Worm (Caenorhabditis elegans) whole organism, L1 larva: ENCODE results near the gene Y70C5B.2.

ENCODE experiments used
- aly-2 ChIP-seq: fragments of 150-350 bp; optimal IDR thresholded peaks from 2 replicates; lab custom pipeline; 2014; ENCODE audit warnings: missing biosample characterization, missing genetic modification characterization
- blmp-1 ChIP-seq: fragments of 150-350 bp; optimal IDR thresholded peaks from 2 replicates; lab custom pipeline; 2014; ENCODE audit warnings: missing biosample characterization, missing genetic modification characterization
- ceh-8 ChIP-seq: fragments of 200-800 bp; sonication (Bioruptor generic); optimal IDR thresholded peaks from 2 replicates; lab custom pipeline; 2018; ENCODE audit warnings: mild to moderate bottlenecking, missing genetic modification characterization, moderate library complexity, missing compliant biosample characterization
- ceh-82 ChIP-seq, 3 experiments: fragments of 150-350 bp in 1 of 3; sonication (generic microtip) in 2 of 3; optimal IDR thresholded peaks; 2 replicates each; lab custom pipeline; 2014 to 2017; ENCODE audit warnings: missing biosample characterization in 3 of 3, missing genetic modification characterization in 3 of 3
- ces-1 ChIP-seq: fragments of 150-350 bp; optimal IDR thresholded peaks from 2 replicates; lab custom pipeline; 2014; ENCODE audit warnings: missing biosample characterization, missing genetic modification reagents, missing genetic modification characterization
- dpl-1 ChIP-seq, 3 experiments: fragments of 150-350 bp in 2 of 3; sonication (generic microtip) in 1 of 3; optimal IDR thresholded peaks; 2 replicates each; lab custom pipeline; 2014 to 2017; ENCODE audit warnings: missing biosample characterization in 3 of 3, missing genetic modification characterization in 3 of 3, missing genetic modification reagents in 3 of 3
- efl-1 ChIP-seq, 4 experiments: fragments of 150-350 bp; optimal IDR thresholded peaks in 3 of 4; peaks in 1 of 4; 1 replicate in 1 of 4; 2 replicates in 3 of 4; lab custom pipeline; 2014; ENCODE audit warnings: missing biosample characterization in 2 of 4, missing genetic modification characterization in 2 of 4, missing genetic modification reagents in 2 of 4
- egl-13 ChIP-seq: sonication (generic microtip); optimal IDR thresholded peaks from 2 replicates; lab custom pipeline; 2016; ENCODE audit warnings: missing genotype, missing genetic modification reagents, missing genetic modification characterization, missing compliant biosample characterization
- egl-27 ChIP-seq, 2 experiments: fragments of 150-350 bp in 1 of 2; sonication (generic microtip); optimal IDR thresholded peaks; 3 replicates each; lab custom pipeline; 2017 to 2018; ENCODE audit warnings: missing biosample characterization in 2 of 2, missing genetic modification characterization in 2 of 2, missing genetic modification reagents in 2 of 2
- ets-5 ChIP-seq: fragments of 200-800 bp; sonication (Bioruptor generic); IDR thresholded peaks from 2 replicates; pipeline ENCODE4 v1.3.6; 2022; ENCODE audit warnings: missing genetic modification characterization, missing compliant biosample characterization
- fkh-10 ChIP-seq: sonication (generic microtip); optimal IDR thresholded peaks from 2 replicates; lab custom pipeline; 2017; ENCODE audit warnings: missing biosample characterization, missing genetic modification reagents, missing genetic modification characterization
- fkh-8 ChIP-seq: sonication (generic microtip); optimal IDR thresholded peaks from 2 replicates; lab custom pipeline; 2016; ENCODE audit warnings: mild to moderate bottlenecking, missing genetic modification characterization, missing compliant biosample characterization
- irx-1 ChIP-seq: sonication (generic microtip); optimal IDR thresholded peaks from 2 replicates; lab custom pipeline; 2016; ENCODE audit warnings: missing genetic modification characterization, missing compliant biosample characterization
- isw-1 ChIP-seq: fragments of 200-800 bp; sonication (Bioruptor generic); IDR thresholded peaks from 2 replicates; pipeline ENCODE4 v1.3.6; 2022; ENCODE audit warnings: missing genetic modification characterization, missing compliant biosample characterization
- lin-13 ChIP-seq: fragments of 150-350 bp; optimal IDR thresholded peaks from 2 replicates; lab custom pipeline; 2014; ENCODE audit warnings: missing biosample characterization, missing genetic modification reagents, missing genetic modification characterization
- lin-14 ChIP-seq: fragments of 200-800 bp; sonication (Bioruptor generic); optimal IDR thresholded peaks from 2 replicates; lab custom pipeline; 2018; ENCODE audit warnings: mild to moderate bottlenecking, missing genetic modification characterization, moderate library complexity, missing compliant biosample characterization
- lin-39 ChIP-seq: fragments of 150-350 bp; optimal IDR thresholded peaks from 2 replicates; lab custom pipeline; 2014; ENCODE audit warnings: missing biosample characterization, missing genetic modification reagents, missing genetic modification characterization
- lsy-2 ChIP-seq, 2 experiments: fragments of 150-350 bp; optimal IDR thresholded peaks; 2 replicates each; lab custom pipeline; 2014; ENCODE audit warnings: missing biosample characterization in 2 of 2, missing genetic modification characterization in 2 of 2
- mab-9 ChIP-seq: fragments of 200-800 bp; sonication (Bioruptor generic); IDR thresholded peaks from 2 replicates; pipeline ENCODE4 v1.3.6; 2022; ENCODE audit warnings: missing genetic modification reagents, missing genetic modification characterization, missing compliant biosample characterization
- mef-2 ChIP-seq: fragments of 150-350 bp; optimal IDR thresholded peaks from 2 replicates; lab custom pipeline; 2014; ENCODE audit warnings: missing biosample characterization, missing genetic modification characterization
- mep-1 ChIP-seq: fragments of 150-350 bp; optimal IDR thresholded peaks from 2 replicates; lab custom pipeline; 2014; ENCODE audit warnings: missing biosample characterization, missing genetic modification characterization
- nhr-11 ChIP-seq: fragments of 150-350 bp; optimal IDR thresholded peaks from 2 replicates; lab custom pipeline; 2014; ENCODE audit warnings: missing biosample characterization, missing genetic modification characterization
- nhr-12 ChIP-seq: sonication (generic microtip); optimal IDR thresholded peaks from 2 replicates; lab custom pipeline; 2017; ENCODE audit warnings: missing biosample characterization, missing genetic modification characterization
- nhr-237 ChIP-seq: fragments of 150-350 bp; optimal IDR thresholded peaks from 2 replicates; lab custom pipeline; 2014; ENCODE audit warnings: missing biosample characterization, missing genetic modification characterization
- nhr-28 ChIP-seq: fragments of 150-350 bp; optimal IDR thresholded peaks from 2 replicates; lab custom pipeline; 2014; ENCODE audit warnings: missing biosample characterization, missing genetic modification characterization
- nhr-47 ChIP-seq: sonication (generic microtip); optimal IDR thresholded peaks from 2 replicates; lab custom pipeline; 2016; ENCODE audit warnings: mild to moderate bottlenecking, missing genetic modification characterization, moderate library complexity, missing compliant biosample characterization
- nhr-71 ChIP-seq: sonication (generic microtip); optimal IDR thresholded peaks from 2 replicates; lab custom pipeline; 2016; ENCODE audit warnings: mild to moderate bottlenecking, missing genetic modification characterization, moderate library complexity, missing compliant biosample characterization
- nhr-85 ChIP-seq: sonication (generic microtip); peaks from one replicate; lab custom pipeline; 2016; ENCODE audit warnings: missing genetic modification characterization, inconsistent platforms, missing compliant biosample characterization
- pag-3 ChIP-seq: sonication (generic microtip); optimal IDR thresholded peaks from 2 replicates; lab custom pipeline; 2017; ENCODE audit warnings: missing genetic modification characterization, mild to moderate bottlenecking, missing compliant biosample characterization, antibody characterized with exemption, borderline replicate concordance; ENCODE audit not compliant: insufficient read depth
- pqm-1 ChIP-seq: sonication (generic microtip); optimal IDR thresholded peaks from 3 replicates; lab custom pipeline; 2017; ENCODE audit warnings: missing biosample characterization, missing genetic modification characterization
- skn-1 ChIP-seq: fragments of 150-350 bp; optimal IDR thresholded peaks from 2 replicates; lab custom pipeline; 2014; ENCODE audit warnings: missing biosample characterization, missing genetic modification characterization
- sup-37 ChIP-seq: fragments of 200-800 bp; sonication (Bioruptor generic); optimal IDR thresholded peaks from 2 replicates; lab custom pipeline; 2018; ENCODE audit warnings: mild to moderate bottlenecking, missing genetic modification characterization, missing compliant biosample characterization
- tlp-1 ChIP-seq: fragments of 150-350 bp; optimal IDR thresholded peaks from 2 replicates; lab custom pipeline; 2014; ENCODE audit warnings: missing biosample characterization, missing genetic modification characterization
- unc-30 ChIP-seq: sonication (generic microtip); optimal IDR thresholded peaks from 2 replicates; lab custom pipeline; 2017; ENCODE audit warnings: missing biosample characterization, missing genetic modification characterization
- unc-62 ChIP-seq: fragments of 150-350 bp; optimal IDR thresholded peaks from 2 replicates; lab custom pipeline; 2014; ENCODE audit warnings: missing biosample characterization, missing genetic modification reagents, missing genetic modification characterization
- unc-98 ChIP-seq: fragments of 200-800 bp; sonication (Bioruptor generic); IDR thresholded peaks from 2 replicates; pipeline ENCODE4 v1.3.6; 2022; ENCODE audit warnings: missing genetic modification characterization, missing compliant biosample characterization
- ztf-4 ChIP-seq: fragments of 150-350 bp; optimal IDR thresholded peaks from 2 replicates; lab custom pipeline; 2014; ENCODE audit warnings: missing biosample characterization, missing genetic modification characterization

Y70C5B.2 gene

ce11 chrV:16645201-16645940 is 15.3 kb downstream of the Y70C5B.2 start, which contains the start of gene W06G6.17:
Gene W06G6.17, minus strand, starts transcription at chrV:16645251.
- no peak for TF ChIP-seq dpl-1 (GFP tag; optimal IDR thresholded peaks at IDR 0.05; lab: Kevin White, UChicago)
- TF ChIP-seq nhr-28: no peak
- no peak for TF ChIP-seq efl-1 (optimal IDR thresholded peaks at IDR 0.05; lab: Kevin White, UChicago)
- no peak for TF ChIP-seq efl-1 (GFP tag; optimal IDR thresholded peaks at IDR 0.05 in 1 of 2; lab: Kevin White, UChicago)
- no peak for TF ChIP-seq mef-2 (tag; lab: Kevin White, UChicago)
- TF ChIP-seq sup-37: no peak
- no peak for TF ChIP-seq pqm-1 (tag; lab: Kevin White, UChicago)
- TF ChIP-seq irx-1 (tag; lab: Kevin White, UChicago): no peak
- TF ChIP-seq lsy-2 (tag; optimal IDR thresholded peaks at IDR 0.05; lab: Kevin White, UChicago): no peak
- no peak for TF ChIP-seq fkh-10 (GFP tag; lab: Kevin White, UChicago)

DNA sequence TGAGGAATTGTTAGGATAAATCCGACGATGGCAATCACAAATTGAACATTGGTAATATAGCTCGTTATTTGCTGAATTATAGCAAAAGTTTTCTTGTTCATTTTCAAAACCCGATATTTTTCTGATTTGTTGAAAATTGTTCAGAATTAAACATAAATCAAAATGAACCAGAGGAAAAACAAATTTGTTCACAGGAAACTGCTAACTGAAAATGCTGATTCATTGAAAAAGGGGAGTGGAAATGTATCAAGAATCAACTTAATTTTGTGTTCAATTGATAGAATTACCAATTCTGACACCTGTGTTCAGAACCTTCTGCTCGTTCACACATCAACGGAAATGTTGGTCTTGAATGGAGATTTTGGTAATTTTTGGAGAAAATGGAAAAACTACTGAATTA is 17.2 kb downstream of the Y70C5B.2 start, which contains the start of gene srw-77:
Gene srw-77, minus strand, starts transcription at position 101 of the 400 bp plus-strand sequence.
- TF ChIP-seq ets-5 (GFP tag; lab: Robert Waterston, UW) (no peak), sup-37 (no peak), nhr-237 (tag; lab: Kevin White, UChicago) (no peak), unc-62 (GFP tag; lab: Kevin White, UChicago) (no peak), nhr-85 (no peak), ztf-4 (tag; lab: Kevin White, UChicago) (no peak), skn-1 (tag; lab: Kevin White, UChicago) (no peak), fkh-8 (tag; lab: Kevin White, UChicago) (no peak), unc-98 (GFP tag; lab: Robert Waterston, UW) (no peak), lin-39 (tag; lab: Kevin White, UChicago) (no peak), egl-27 (tag; optimal IDR thresholded peaks at IDR 0.05; lab: Kevin White, UChicago) (no peak), lsy-2 (tag; optimal IDR thresholded peaks at IDR 0.05; lab: Kevin White, UChicago) (no peak), nhr-12 (tag; lab: Kevin White, UChicago) (no peak), ceh-8 (GFP tag; lab: Kevin White, UChicago) (no peak), lin-13 (no peak), nhr-11 (no peak), lin-14 (no peak), pag-3 (tag; lab: Kevin White, UChicago) (no peak)

ce11 chrV:16640366-16640765 is 20.4 kb downstream of the Y70C5B.2 start:
- TF ChIP-seq ztf-4 (tag; lab: Kevin White, UChicago): no peak
- no peak for TF ChIP-seq unc-30 (tag; lab: Kevin White, UChicago)
- no peak for TF ChIP-seq nhr-71
- no peak for TF ChIP-seq pag-3 (tag; lab: Kevin White, UChicago)
- no peak for TF ChIP-seq mep-1 (tag; lab: Kevin White, UChicago)
- no peak for TF ChIP-seq egl-13 (tag; lab: Kevin White, UChicago)
- no peak for TF ChIP-seq efl-1 (optimal IDR thresholded peaks at IDR 0.05; lab: Kevin White, UChicago)
- no peak for TF ChIP-seq efl-1 (GFP tag; optimal IDR thresholded peaks at IDR 0.05 in 1 of 2; lab: Kevin White, UChicago)
- TF ChIP-seq isw-1 (GFP tag; lab: Robert Waterston, UW): no peak
- no peak for TF ChIP-seq unc-98 (GFP tag; lab: Robert Waterston, UW)
- no peak for TF ChIP-seq fkh-10 (GFP tag; lab: Kevin White, UChicago)
- TF ChIP-seq tlp-1 (tag; lab: Kevin White, UChicago): no peak
- no peak for TF ChIP-seq nhr-11
- no peak for TF ChIP-seq nhr-47
- no peak for TF ChIP-seq aly-2
- TF ChIP-seq mab-9 (GFP tag; lab: Robert Waterston, UW): no peak
- no peak for TF ChIP-seq ceh-82 (tag; optimal IDR thresholded peaks at IDR 0.05; lab: Kevin White, UChicago)
- no peak for TF ChIP-seq blmp-1 (tag; lab: Kevin White, UChicago)
- no peak for TF ChIP-seq ces-1 (GFP tag; lab: Kevin White, UChicago)
